Worm (Caenorhabditis elegans): ENCODE results near the gene F54F12.2.

ce11 chrIII:13031701-13032100, 8.1 kb upstream of the F54F12.2 start, which contains the start of gene F14F7.5:
- TF ChIP-seq aly-2 (tag; optimal IDR thresholded peaks at IDR 0.05) (no peak), mdl-1 (tag; optimal IDR thresholded peaks at IDR 0.05) (no peak), nhr-10 (tag; optimal IDR thresholded peaks at IDR 0.05) (no peak), alr-1 (tag; optimal IDR thresholded peaks at IDR 0.05) (no peak), nhr-25 (tag; optimal IDR thresholded peaks at IDR 0.05) (no peak), skn-1 (tag; optimal IDR thresholded peaks at IDR 0.05) (no peak), snpc-4 (tag; optimal IDR thresholded peaks at IDR 0.05) (no peak)

Data from whole organism, L2 larva.